ENCODE assay signal across 5 worm cellular contexts in genomic region chrIII:8319100-8319499, ce11.
A peak's percentile ranks its signal among the peaks of the same experiment; 100 is the strongest.
TF ChIP-seq lines count a peak whose summit lies in the region.

F10E9.11 (minus strand) TSS chrIII:8319260.

TF ChIP-seq in whole organism, L1 larva, 84 proteins besides CTCF, POLR2A, EP300 and RAD21 (continues in another document):
- TF ChIP-seq dpl-1 (GFP tag; optimal IDR thresholded peaks at IDR 0.05; lab: Kevin White, UChicago) (peak; percentile 96), C04F5.9 (tag; optimal IDR thresholded peaks at IDR 0.05; lab: Kevin White, UChicago) (peak; percentile 74), fos-1 (tag; optimal IDR thresholded peaks at IDR 0.05; lab: Kevin White, UChicago) (peak; percentile 30), nhr-77 (tag; optimal IDR thresholded peaks at IDR 0.05; lab: Kevin White, UChicago) (peak; percentile 36), ceh-8 (GFP tag; optimal IDR thresholded peaks at IDR 0.05; lab: Kevin White, UChicago) (peak; percentile 45), grh-1 (GFP tag; IDR thresholded peaks at IDR 0.05; lab: Robert Waterston, UW) (no peak; the same call in 1 of the 2 replicates), F16B12.6 (tag; optimal IDR thresholded peaks at IDR 0.05; lab: Kevin White, UChicago) (peak; percentile 67), ceh-88 (GFP tag; IDR thresholded peaks at IDR 0.05; lab: Robert Waterston, UW) (peak; percentile 53; the same call in 1 of the 2 replicates), hpl-2 (GFP tag; optimal IDR thresholded peaks at IDR 0.05; lab: Kevin White, UChicago) (no peak), tlp-1 (tag; optimal IDR thresholded peaks at IDR 0.05; lab: Kevin White, UChicago) (no peak), unc-86 (tag; optimal IDR thresholded peaks at IDR 0.05; lab: Kevin White, UChicago) (peak; percentile 74), nhr-84 (tag; optimal IDR thresholded peaks at IDR 0.05; lab: Kevin White, UChicago) (no peak), elt-2 (tag; optimal IDR thresholded peaks at IDR 0.05; lab: Kevin White, UChicago) (peak; percentile 9), isw-1 (GFP tag; IDR thresholded peaks at IDR 0.05; lab: Robert Waterston, UW) (peak; percentile 76), fkh-4 (tag; optimal IDR thresholded peaks at IDR 0.05; lab: Kevin White, UChicago; ENCODE audit: borderline replicate concordance) (peak; percentile 96), nhr-19 (GFP tag; conservative IDR thresholded peaks at IDR 0.05; lab: Robert Waterston, UW) (peak; percentile 84), nhr-71 (tag; optimal IDR thresholded peaks at IDR 0.05; lab: Kevin White, UChicago) (peak; percentile 93), sup-37 (GFP tag; optimal IDR thresholded peaks at IDR 0.05; lab: Kevin White, UChicago) (no peak)

TF ChIP-seq in whole organism, L3 larva, 47 proteins besides CTCF, POLR2A, EP300 and RAD21 (continues in another document):
- no peak for TF ChIP-seq sea-2 (GFP tag; optimal IDR thresholded peaks at IDR 0.05; lab: Kevin White, UChicago)
- peak; percentile 40 for TF ChIP-seq lin-39 (tag; optimal IDR thresholded peaks at IDR 0.05; lab: Kevin White, UChicago)
- TF ChIP-seq ceh-82 (tag; optimal IDR thresholded peaks at IDR 0.05; lab: Kevin White, UChicago): no peak
- no peak for TF ChIP-seq unc-62 (GFP tag; optimal IDR thresholded peaks at IDR 0.05; lab: Kevin White, UChicago)
- no peak for TF ChIP-seq nhr-237 (tag; optimal IDR thresholded peaks at IDR 0.05; lab: Kevin White, UChicago)
- no peak for TF ChIP-seq nhr-12 (tag; optimal IDR thresholded peaks at IDR 0.05; lab: Kevin White, UChicago)
- peak; percentile 55 for TF ChIP-seq R02D3.7 (tag; optimal IDR thresholded peaks at IDR 0.05; lab: Kevin White, UChicago)
- TF ChIP-seq lin-15B (tag; optimal IDR thresholded peaks at IDR 0.05; lab: Kevin White, UChicago): peak; percentile 84
- no peak for TF ChIP-seq jun-1 (tag; optimal IDR thresholded peaks at IDR 0.05; lab: Kevin White, UChicago)
- peak; percentile 64 for TF ChIP-seq egl-5 (tag; optimal IDR thresholded peaks at IDR 0.05; lab: Kevin White, UChicago)
- TF ChIP-seq hmg-11 (tag; optimal IDR thresholded peaks at IDR 0.05; lab: Kevin White, UChicago): peak; percentile 61
- no peak for TF ChIP-seq mdl-1 (tag; optimal IDR thresholded peaks at IDR 0.05; lab: Kevin White, UChicago)
- TF ChIP-seq nhr-23 (tag; optimal IDR thresholded peaks at IDR 0.05; lab: Kevin White, UChicago): peak; percentile 84
- TF ChIP-seq lsy-12 (tag; optimal IDR thresholded peaks at IDR 0.05; lab: Kevin White, UChicago): peak; percentile 50
- peak; percentile 2 for TF ChIP-seq pqm-1 (tag; optimal IDR thresholded peaks at IDR 0.05; lab: Kevin White, UChicago)
- TF ChIP-seq ama-1 (optimal IDR thresholded peaks at IDR 0.05; lab: Kevin White, UChicago): peak; percentile 20
- TF ChIP-seq ceh-28 (tag; optimal IDR thresholded peaks at IDR 0.05; lab: Kevin White, UChicago): peak; percentile 26
- TF ChIP-seq snpc-4 (tag; optimal IDR thresholded peaks at IDR 0.05; lab: Kevin White, UChicago): peak; percentile 76
- TF ChIP-seq nfya-1 (tag; optimal IDR thresholded peaks at IDR 0.05; lab: Kevin White, UChicago; ENCODE audit: insufficient read depth): peak; percentile 86

TF ChIP-seq in whole organism, early embryonic, 17 proteins besides CTCF, POLR2A, EP300 and RAD21:
- TF ChIP-seq ama-1 (optimal IDR thresholded peaks at IDR 0.05; lab: Kevin White, UChicago): no peak
- TF ChIP-seq aly-1 (tag; optimal IDR thresholded peaks at IDR 0.05; lab: Kevin White, UChicago): peak; percentile 46
- TF ChIP-seq pes-1 (GFP tag; IDR thresholded peaks at IDR 0.05; lab: Robert Waterston, UW): peak; percentile 57; the same call in 1 of the 2 replicates
- no peak for TF ChIP-seq hmbx-1 (tag; optimal IDR thresholded peaks at IDR 0.05; lab: Kevin White, UChicago)
- peak; percentile 89 for TF ChIP-seq tbx-37 (GFP tag; conservative IDR thresholded peaks at IDR 0.05; lab: Robert Waterston, UW)
- peak; percentile 64 for TF ChIP-seq flt-1 (GFP tag; IDR thresholded peaks at IDR 0.05; lab: Robert Waterston, UW)
- peak; percentile 50 for TF ChIP-seq ets-7 (tag; optimal IDR thresholded peaks at IDR 0.05; lab: Kevin White, UChicago)
- TF ChIP-seq hmg-4 (GFP tag; optimal IDR thresholded peaks at IDR 0.05; lab: Kevin White, UChicago): peak; percentile 40
- peak; percentile 53 for TF ChIP-seq F13C5.2 (tag; optimal IDR thresholded peaks at IDR 0.05; lab: Kevin White, UChicago)
- 0 out of 2 replicates have a peak, but pooled peaks have one; percentile 70 for TF ChIP-seq sea-1 (GFP tag; conservative IDR thresholded peaks at IDR 0.05; lab: Robert Waterston, UW)

TF ChIP-seq in whole organism, midembryonic, 9 proteins besides CTCF, POLR2A, EP300 and RAD21:
- TF ChIP-seq med-1 (GFP tag; optimal IDR thresholded peaks at IDR 0.05; lab: Kevin White, UChicago; ENCODE audit: insufficient read depth) (no peak), ztf-23 (GFP tag; IDR thresholded peaks at IDR 0.05; lab: Robert Waterston, UW) (peak; percentile 79; the same call in 1 of the 2 replicates), ref-1 (GFP tag; conservative IDR thresholded peaks at IDR 0.05; lab: Robert Waterston, UW) (no peak), cog-1 (tag; optimal IDR thresholded peaks at IDR 0.05; lab: Kevin White, UChicago) (peak; percentile 63), klf-2 (GFP tag; conservative IDR thresholded peaks at IDR 0.05; lab: Robert Waterston, UW) (peak; percentile 62; the same call in 1 of the 2 replicates), flt-1 (GFP tag; IDR thresholded peaks at IDR 0.05; lab: Robert Waterston, UW) (peak; percentile 81)

TF ChIP-seq in whole organism, young adult, 124 proteins besides CTCF, POLR2A, EP300 and RAD21 (continues in another document):
- peak; percentile 64 for TF ChIP-seq nfyb-1 (GFP tag; IDR thresholded peaks at IDR 0.05; lab: Robert Waterston, UW)
- peak; percentile 81 for TF ChIP-seq let-526 (GFP tag; IDR thresholded peaks at IDR 0.05; lab: Robert Waterston, UW)
- TF ChIP-seq F33H1.4 (GFP tag; IDR thresholded peaks at IDR 0.05; lab: Robert Waterston, UW): peak; percentile 71
- peak; percentile 82 for TF ChIP-seq lir-1 (GFP tag; conservative IDR thresholded peaks at IDR 0.05; lab: Robert Waterston, UW)
- peak in 1 of 2 experiments; percentile 66 for TF ChIP-seq rec-8 (tag; optimal IDR thresholded peaks at IDR 0.05; lab: Kevin White, UChicago)
- TF ChIP-seq mxl-1 (tag; optimal IDR thresholded peaks at IDR 0.05; lab: Kevin White, UChicago): no peak
- peak; percentile 32 for TF ChIP-seq xnd-1 (tag; optimal IDR thresholded peaks at IDR 0.05; lab: Kevin White, UChicago)
- TF ChIP-seq nfya-2 (GFP tag; IDR thresholded peaks at IDR 0.05; lab: Robert Waterston, UW): no peak
- 0 out of 2 replicates have a peak, but pooled peaks have one; percentile 5 for TF ChIP-seq hsf-1 (GFP tag; IDR thresholded peaks at IDR 0.05; lab: Robert Waterston, UW)
- TF ChIP-seq unc-62 (GFP tag; optimal IDR thresholded peaks at IDR 0.05; lab: Kevin White, UChicago): no peak
- peak; percentile 57 for TF ChIP-seq tbp1 (GFP tag; optimal IDR thresholded peaks at IDR 0.05; lab: Kevin White, UChicago)
- peak; percentile 5 for TF ChIP-seq pha-4 (tag; optimal IDR thresholded peaks at IDR 0.05; lab: Kevin White, UChicago)
- peak; percentile 70 for TF ChIP-seq D2030.7 (GFP tag; IDR thresholded peaks at IDR 0.05; lab: Robert Waterston, UW)
- peak; percentile 56; the same call in 1 of the 2 replicates for TF ChIP-seq ceh-100 (GFP tag; IDR thresholded peaks at IDR 0.05; lab: Robert Waterston, UW)
- no peak for TF ChIP-seq egl-18 (GFP tag; IDR thresholded peaks at IDR 0.05; lab: Robert Waterston, UW)
- peak; percentile 72; the same call in 1 of the 2 replicates for TF ChIP-seq ztf-6 (GFP tag; IDR thresholded peaks at IDR 0.05; lab: Robert Waterston, UW)
- peak; percentile 75 for TF ChIP-seq akir-1 (GFP tag; optimal IDR thresholded peaks at IDR 0.05; lab: Kevin White, UChicago)
- no peak for TF ChIP-seq zim-3 (tag; optimal IDR thresholded peaks at IDR 0.05; lab: Kevin White, UChicago)
- 0 out of 2 replicates have a peak, but pooled peaks have one; percentile 55 for TF ChIP-seq ceh-91 (GFP tag; IDR thresholded peaks at IDR 0.05; lab: Robert Waterston, UW)
- TF ChIP-seq snpc-1.1 (tag; optimal IDR thresholded peaks at IDR 0.05; lab: Kevin White, UChicago; ENCODE audit: insufficient read depth): peak; percentile 45
- TF ChIP-seq C17E4.6 (GFP tag; IDR thresholded peaks at IDR 0.05; lab: Robert Waterston, UW): 0 out of 2 replicates have a peak, but pooled peaks have one; percentile 37
- peak; percentile 62; the same call in 1 of the 2 replicates for TF ChIP-seq Y53G8AR.9 (GFP tag; conservative IDR thresholded peaks at IDR 0.05; lab: Robert Waterston, UW)
- no peak for TF ChIP-seq nhr-179 (tag; optimal IDR thresholded peaks at IDR 0.05; lab: Kevin White, UChicago)
- TF ChIP-seq hmg-20 (GFP tag; IDR thresholded peaks at IDR 0.05; lab: Robert Waterston, UW): peak; percentile 44; the same call in 1 of the 2 replicates
- peak; percentile 84 for TF ChIP-seq madf-6 (GFP tag; IDR thresholded peaks at IDR 0.05; lab: Robert Waterston, UW)
- TF ChIP-seq ztf-28 (GFP tag; IDR thresholded peaks at IDR 0.05; lab: Robert Waterston, UW): no peak
- no peak for TF ChIP-seq Y79H2A.3 (GFP tag; conservative IDR thresholded peaks at IDR 0.05; lab: Robert Waterston, UW)
- no peak for TF ChIP-seq hrde-1 (tag; optimal IDR thresholded peaks at IDR 0.05; lab: Kevin White, UChicago; ENCODE audit: borderline replicate concordance)
- TF ChIP-seq K11D2.4 (GFP tag; IDR thresholded peaks at IDR 0.05; lab: Robert Waterston, UW): peak; percentile 58; the same call in 1 of the 2 replicates
- TF ChIP-seq F55B11.4 (tag; optimal IDR thresholded peaks at IDR 0.05; lab: Kevin White, UChicago; ENCODE audit: borderline replicate concordance, insufficient read depth): no peak
- TF ChIP-seq F10E7.11 (tag; optimal IDR thresholded peaks at IDR 0.05; lab: Kevin White, UChicago): no peak
- no peak for TF ChIP-seq hlh-26 (GFP tag; conservative IDR thresholded peaks at IDR 0.05; lab: Robert Waterston, UW)
- 0 out of 2 replicates have a peak, but pooled peaks have one; percentile 43 for TF ChIP-seq ceh-40 (GFP tag; IDR thresholded peaks at IDR 0.05; lab: Robert Waterston, UW)
- no peak for TF ChIP-seq T07F8.4 (tag; optimal IDR thresholded peaks at IDR 0.05; lab: Kevin White, UChicago)
- TF ChIP-seq ztf-26 (tag; optimal IDR thresholded peaks at IDR 0.05; lab: Kevin White, UChicago): no peak
- peak; percentile 28 for TF ChIP-seq tlf-1 (GFP tag; optimal IDR thresholded peaks at IDR 0.05; lab: Kevin White, UChicago)
- TF ChIP-seq ztf-25 (GFP tag; IDR thresholded peaks at IDR 0.05; lab: Robert Waterston, UW): 0 out of 2 replicates have a peak, but pooled peaks have one; percentile 55
- TF ChIP-seq egrh-3 (GFP tag; IDR thresholded peaks at IDR 0.05; lab: Robert Waterston, UW): 0 out of 2 replicates have a peak, but pooled peaks have one; percentile 14
- peak; percentile 76 for TF ChIP-seq athp-1 (tag; optimal IDR thresholded peaks at IDR 0.05; lab: Kevin White, UChicago)
- TF ChIP-seq lin-35 (GFP tag; optimal IDR thresholded peaks at IDR 0.05; lab: Kevin White, UChicago): peak; percentile 11 to 68 (median 28)

Comparison
In these comparisons a context has a peak if more than half of its experiments do, and no peak if none do; other contexts are left out.
1. Of the 8 proteins assayed by ChIP-seq in both whole organism, young adult and whole organism, L1 larva: peak only in whole organism, young adult: none; only in whole organism, L1 larva: ama-1 and nhr-90; in both: dpl-1, efl-1, lin-35 and unc-130; in neither: 1; mixed calls (peak in some experiments, not most) for 1.